Worm (Caenorhabditis elegans): Measurements from ENCODE around the gene Y49F6C.2.

Gene Y49F6C.2

DNA sequence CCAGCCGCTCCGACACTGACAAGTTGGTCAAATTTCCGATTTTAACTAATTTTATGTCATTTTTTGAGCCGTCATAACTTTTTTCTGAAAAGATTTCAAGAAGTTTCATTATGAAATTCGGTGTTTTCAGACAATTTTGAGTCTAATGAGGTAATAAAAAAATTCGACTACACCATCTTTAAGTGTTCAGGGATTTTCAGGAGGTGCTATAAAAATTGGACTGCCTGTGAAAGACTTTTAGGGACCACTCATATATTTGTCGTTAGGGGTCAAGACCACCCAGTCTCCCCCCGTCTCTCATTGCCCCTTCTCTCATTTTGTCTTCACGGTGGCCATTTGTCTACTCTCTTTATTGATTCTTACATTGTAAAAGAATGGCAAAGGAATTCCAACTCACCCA, 3.6 kb upstream of the Y49F6C.2 start, which contains the start of gene bath-10:
Gene bath-10 (plus strand): TSS at position 301 of the 400 bp plus-strand sequence.
- no peak for TF ChIP-seq T22C8.4 (GFP tag; IDR thresholded peaks at IDR 0.05)
- no peak for TF ChIP-seq flt-1 (GFP tag; IDR thresholded peaks at IDR 0.05)
- no peak for TF ChIP-seq med-1 (GFP tag; optimal IDR thresholded peaks at IDR 0.05; ENCODE audit: insufficient read depth)

DNA sequence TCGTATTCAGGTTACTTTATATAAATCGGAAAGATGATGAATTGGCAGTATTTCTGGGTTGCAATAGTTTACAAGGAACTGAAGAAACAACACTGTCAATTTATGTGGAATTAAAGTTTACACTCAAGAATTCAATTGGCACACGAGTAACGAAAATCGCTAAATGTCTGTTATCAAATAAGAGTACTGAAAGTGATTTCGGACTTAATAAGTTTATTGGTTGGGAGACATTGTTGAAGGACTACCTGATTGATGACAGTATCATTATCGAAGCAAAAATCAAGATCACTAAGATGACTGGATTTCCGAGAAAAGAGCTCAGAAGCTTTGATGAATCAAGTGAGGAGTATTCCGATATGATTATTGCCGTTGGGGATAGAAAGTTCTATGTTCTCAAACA, 3.1 kb upstream of the Y49F6C.2 start:
- no peak for TF ChIP-seq flt-1 (GFP tag; IDR thresholded peaks at IDR 0.05)

DNA sequence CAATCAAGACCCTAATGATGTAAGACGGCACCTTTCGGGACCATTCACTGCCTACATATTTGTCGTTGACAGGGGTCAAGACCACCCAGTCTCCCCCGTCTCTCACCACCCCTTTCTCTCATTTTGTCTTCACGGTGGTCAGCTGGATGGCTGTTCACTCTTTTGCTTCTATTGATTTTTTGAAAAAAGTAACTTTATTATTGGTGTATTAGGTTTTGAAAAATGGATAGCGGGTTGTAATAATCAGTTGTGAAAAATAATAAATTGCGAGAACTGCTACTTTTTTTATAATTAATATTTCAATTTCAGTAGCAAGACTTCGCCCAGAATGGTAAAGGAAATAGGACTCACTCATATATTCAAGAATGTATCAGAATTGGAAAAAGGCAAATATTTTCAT, 1.6 kb upstream of the Y49F6C.2 start, which contains the start of gene bath-9:
Gene bath-9 (plus strand): TSS at position 301 of the 400 bp plus-strand sequence.
- TF ChIP-seq flt-1 (GFP tag; IDR thresholded peaks at IDR 0.05), result no peak
- no peak for TF ChIP-seq ztf-23 (GFP tag; IDR thresholded peaks at IDR 0.05)
- TF ChIP-seq med-1 (GFP tag; optimal IDR thresholded peaks at IDR 0.05; ENCODE audit: insufficient read depth), result no peak
- TF ChIP-seq klf-2 (GFP tag; conservative IDR thresholded peaks at IDR 0.05), result no peak
- no peak for TF ChIP-seq ztf-29 (GFP tag; IDR thresholded peaks at IDR 0.05)
- no peak for TF ChIP-seq cog-1 (tag; optimal IDR thresholded peaks at IDR 0.05)
- no peak for TF ChIP-seq T22C8.4 (GFP tag; IDR thresholded peaks at IDR 0.05)
- no peak for TF ChIP-seq tab-1 (GFP tag; IDR thresholded peaks at IDR 0.05)
- no peak for TF ChIP-seq ref-1 (GFP tag; conservative IDR thresholded peaks at IDR 0.05)

DNA sequence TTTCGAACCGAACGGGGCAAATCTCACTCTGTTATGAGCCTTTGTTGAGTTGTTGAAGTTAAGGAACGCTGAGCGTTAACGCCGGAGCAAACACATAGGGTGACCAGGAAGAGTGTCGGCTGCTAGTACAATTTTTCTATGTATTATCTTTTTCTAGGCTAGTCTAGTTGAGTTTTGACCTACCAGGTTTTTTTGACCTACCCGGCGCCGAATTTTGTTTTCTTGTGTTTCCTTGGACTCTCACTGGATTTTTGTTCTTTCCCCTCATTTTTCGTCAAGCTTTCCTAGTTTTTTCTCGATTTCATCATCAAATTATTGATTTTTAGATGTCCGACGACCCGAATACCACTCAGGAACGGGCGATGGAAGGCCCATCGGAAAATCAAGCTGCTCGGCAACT, 3.1 kb downstream of the Y49F6C.2 start, which contains the start of gene T06D4.1:
Gene T06D4.1 (plus strand): TSS at position 321 of the 400 bp plus-strand sequence.
- TF ChIP-seq ztf-23 (GFP tag; IDR thresholded peaks at IDR 0.05) (no peak), ztf-29 (GFP tag; IDR thresholded peaks at IDR 0.05) (no peak), med-1 (GFP tag; optimal IDR thresholded peaks at IDR 0.05; ENCODE audit: insufficient read depth) (no peak), tab-1 (GFP tag; IDR thresholded peaks at IDR 0.05) (no peak), cog-1 (tag; optimal IDR thresholded peaks at IDR 0.05) (no peak), T22C8.4 (GFP tag; IDR thresholded peaks at IDR 0.05) (no peak), klf-2 (GFP tag; conservative IDR thresholded peaks at IDR 0.05) (no peak), ref-1 (GFP tag; conservative IDR thresholded peaks at IDR 0.05) (no peak), flt-1 (GFP tag; IDR thresholded peaks at IDR 0.05) (no peak)

DNA sequence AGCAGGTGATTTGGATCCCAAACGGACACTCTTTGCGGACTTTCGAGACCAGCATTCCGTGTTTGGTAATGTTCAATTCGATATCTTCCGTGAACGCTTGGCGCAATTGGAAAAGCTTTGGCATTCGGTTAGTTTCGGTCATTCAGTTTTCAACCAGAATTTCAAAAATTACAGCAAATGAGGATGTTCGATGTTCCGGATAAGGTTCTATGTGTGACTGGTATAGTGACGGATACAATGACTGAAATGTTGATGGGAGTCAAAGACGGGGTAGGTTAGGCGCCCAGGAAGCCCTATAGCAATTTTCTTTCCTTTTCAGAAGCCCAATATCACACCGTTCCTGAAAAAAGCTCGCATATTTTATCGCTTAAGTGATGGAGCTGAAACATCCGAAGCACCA, 4.7 kb downstream of the Y49F6C.2 start:
- TF ChIP-seq cog-1 (tag; optimal IDR thresholded peaks at IDR 0.05) (no peak), flt-1 (GFP tag; IDR thresholded peaks at IDR 0.05) (no peak), tab-1 (GFP tag; IDR thresholded peaks at IDR 0.05) (no peak), klf-2 (GFP tag; conservative IDR thresholded peaks at IDR 0.05) (no peak), med-1 (GFP tag; optimal IDR thresholded peaks at IDR 0.05; ENCODE audit: insufficient read depth) (no peak)

DNA sequence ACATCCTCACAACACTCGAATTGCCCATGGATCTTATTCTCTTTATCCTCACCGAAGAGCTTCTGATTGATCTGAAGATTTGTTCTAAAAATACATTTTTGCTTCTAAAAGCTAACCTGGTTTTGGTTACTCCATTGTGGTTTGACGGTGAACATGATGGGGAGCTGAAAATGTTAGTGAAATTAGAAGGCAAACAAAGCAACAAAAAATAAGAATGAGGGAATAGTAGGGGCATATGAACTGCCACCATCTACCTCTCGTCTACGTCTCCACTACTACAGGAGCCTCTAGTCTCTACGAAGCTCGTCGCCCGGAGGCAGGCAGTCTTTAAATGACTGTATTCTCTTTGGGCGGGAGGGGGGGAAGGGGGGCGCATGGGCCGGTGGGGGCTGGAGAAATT, 7.4 kb downstream of the Y49F6C.2 start, which contains the start of gene T06D4.2:
Gene T06D4.2 (minus strand): TSS at position 170 of the 400 bp plus-strand sequence.
- TF ChIP-seq ztf-29 (GFP tag; IDR thresholded peaks at IDR 0.05) (no peak), ztf-23 (GFP tag; IDR thresholded peaks at IDR 0.05) (no peak), flt-1 (GFP tag; IDR thresholded peaks at IDR 0.05) (no peak), klf-2 (GFP tag; conservative IDR thresholded peaks at IDR 0.05) (no peak), med-1 (GFP tag; optimal IDR thresholded peaks at IDR 0.05; ENCODE audit: insufficient read depth) (no peak), ref-1 (GFP tag; conservative IDR thresholded peaks at IDR 0.05) (no peak), cog-1 (tag; optimal IDR thresholded peaks at IDR 0.05) (no peak), T22C8.4 (GFP tag; IDR thresholded peaks at IDR 0.05) (no peak), tab-1 (GFP tag; IDR thresholded peaks at IDR 0.05) (no peak)

DNA sequence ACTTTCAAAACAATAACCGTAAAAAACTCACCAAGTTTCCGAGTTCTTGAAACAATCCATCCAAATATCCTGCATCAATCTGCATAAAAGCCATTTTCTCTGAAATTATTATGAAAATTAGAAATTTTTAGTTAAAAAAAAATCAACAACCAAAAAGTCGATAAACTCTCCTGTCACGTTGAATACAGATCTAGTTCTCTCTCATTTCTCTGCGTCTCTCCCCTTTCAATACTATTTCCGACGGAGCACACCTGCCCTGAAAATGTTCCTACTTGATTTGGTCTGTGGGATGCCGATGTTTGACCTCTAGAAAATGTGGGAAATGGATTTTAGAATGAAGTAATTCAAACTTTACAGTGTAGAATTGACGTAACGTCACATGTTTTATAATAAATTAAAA, 9.1 kb downstream of the Y49F6C.2 start, which contains the start of gene T06D4.6:
Gene T06D4.6 (minus strand): TSS at position 101 of the 400 bp plus-strand sequence.
- no peak for TF ChIP-seq ztf-23 (GFP tag; IDR thresholded peaks at IDR 0.05)
- no peak for TF ChIP-seq cog-1 (tag; optimal IDR thresholded peaks at IDR 0.05)
- no peak for TF ChIP-seq flt-1 (GFP tag; IDR thresholded peaks at IDR 0.05)
- TF ChIP-seq klf-2 (GFP tag; conservative IDR thresholded peaks at IDR 0.05), result no peak
- TF ChIP-seq ztf-29 (GFP tag; IDR thresholded peaks at IDR 0.05), result no peak
- TF ChIP-seq T22C8.4 (GFP tag; IDR thresholded peaks at IDR 0.05), result no peak
- TF ChIP-seq tab-1 (GFP tag; IDR thresholded peaks at IDR 0.05), result no peak
- TF ChIP-seq med-1 (GFP tag; optimal IDR thresholded peaks at IDR 0.05; ENCODE audit: insufficient read depth), result no peak
- no peak for TF ChIP-seq ref-1 (GFP tag; conservative IDR thresholded peaks at IDR 0.05)

DNA sequence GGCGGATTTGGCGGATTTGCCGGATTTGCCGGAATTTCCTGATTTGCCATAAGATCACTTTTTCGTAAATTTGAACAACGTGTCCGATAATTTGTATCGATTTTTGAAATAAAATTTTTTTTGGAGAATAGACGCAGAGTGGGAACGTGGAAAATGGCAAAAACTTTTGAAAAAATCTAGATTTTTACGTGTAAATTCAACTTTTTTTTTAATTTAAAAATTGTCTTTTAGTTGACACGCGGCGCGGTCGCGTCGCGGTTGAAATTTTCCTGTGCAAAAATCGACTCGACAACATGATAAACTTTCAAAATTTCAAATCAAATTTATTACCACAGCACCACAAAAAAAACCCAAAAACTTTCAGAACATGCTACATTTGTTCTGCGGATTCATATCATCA, 17.1 kb downstream of the Y49F6C.2 start, which contains the start of gene nep-20:
Gene nep-20 (minus strand): TSS at position 101 of the 400 bp plus-strand sequence.
- no peak for TF ChIP-seq T22C8.4 (GFP tag; IDR thresholded peaks at IDR 0.05)
- no peak for TF ChIP-seq cog-1 (tag; optimal IDR thresholded peaks at IDR 0.05)
- TF ChIP-seq ref-1 (GFP tag; conservative IDR thresholded peaks at IDR 0.05), result no peak
- TF ChIP-seq tab-1 (GFP tag; IDR thresholded peaks at IDR 0.05), result no peak
- TF ChIP-seq ztf-29 (GFP tag; IDR thresholded peaks at IDR 0.05), result no peak
- TF ChIP-seq flt-1 (GFP tag; IDR thresholded peaks at IDR 0.05), result no peak
- TF ChIP-seq ztf-23 (GFP tag; IDR thresholded peaks at IDR 0.05), result no peak
- no peak for TF ChIP-seq med-1 (GFP tag; optimal IDR thresholded peaks at IDR 0.05; ENCODE audit: insufficient read depth)
- no peak for TF ChIP-seq klf-2 (GFP tag; conservative IDR thresholded peaks at IDR 0.05)

DNA sequence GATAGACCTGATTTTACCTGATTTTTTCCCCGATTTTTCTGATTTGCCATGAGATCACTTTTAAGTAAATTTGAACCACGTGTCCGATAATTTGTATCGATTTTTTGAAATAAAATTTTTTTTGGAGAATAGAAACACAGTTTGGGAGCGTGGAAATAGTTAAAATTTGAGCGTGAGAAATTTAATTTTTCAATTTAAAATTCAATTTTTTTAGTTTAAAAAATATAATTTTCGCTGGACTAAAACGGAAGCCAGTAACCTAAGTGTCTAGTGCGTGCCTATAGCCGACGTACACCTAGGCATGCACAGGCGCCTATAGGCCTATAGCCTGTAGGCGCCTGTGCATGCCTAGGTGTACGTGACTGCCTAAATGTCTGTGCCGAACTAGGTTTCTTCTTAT, 20.8 kb downstream of the Y49F6C.2 start, which contains the start of gene nep-9:
Gene nep-9 (minus strand): TSS at position 101 of the 400 bp plus-strand sequence.
- TF ChIP-seq klf-2 (GFP tag; conservative IDR thresholded peaks at IDR 0.05) (no peak), T22C8.4 (GFP tag; IDR thresholded peaks at IDR 0.05) (no peak), tab-1 (GFP tag; IDR thresholded peaks at IDR 0.05) (no peak), cog-1 (tag; optimal IDR thresholded peaks at IDR 0.05) (no peak), med-1 (GFP tag; optimal IDR thresholded peaks at IDR 0.05; ENCODE audit: insufficient read depth) (no peak), ztf-23 (GFP tag; IDR thresholded peaks at IDR 0.05) (no peak), ref-1 (GFP tag; conservative IDR thresholded peaks at IDR 0.05) (no peak), flt-1 (GFP tag; IDR thresholded peaks at IDR 0.05) (no peak), ztf-29 (GFP tag; IDR thresholded peaks at IDR 0.05) (no peak)

DNA sequence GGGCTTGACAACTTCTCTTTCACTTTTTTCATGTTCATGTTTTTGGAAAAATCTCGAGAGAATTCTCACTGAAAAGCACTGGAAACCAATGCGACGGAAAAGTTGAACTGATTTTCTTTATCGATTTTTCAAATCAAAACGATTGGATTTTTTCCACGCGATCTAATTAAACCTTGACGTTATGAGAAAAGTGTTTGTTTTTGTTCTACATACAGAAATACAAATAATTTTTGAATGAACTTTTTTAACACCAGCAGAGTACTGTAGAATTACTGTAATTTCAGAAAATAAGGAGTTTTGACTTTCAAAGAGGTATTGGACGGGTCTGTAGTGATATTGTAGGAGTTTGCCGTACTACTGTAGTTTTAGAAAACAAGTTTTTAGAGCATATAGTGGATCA, 24.5 kb downstream of the Y49F6C.2 start, which contains the start of gene nep-10:
Gene nep-10 (minus strand): TSS at position 101 of the 400 bp plus-strand sequence.
- TF ChIP-seq tab-1 (GFP tag; IDR thresholded peaks at IDR 0.05) (no peak), T22C8.4 (GFP tag; IDR thresholded peaks at IDR 0.05) (no peak), klf-2 (GFP tag; conservative IDR thresholded peaks at IDR 0.05) (no peak), ztf-29 (GFP tag; IDR thresholded peaks at IDR 0.05) (no peak), med-1 (GFP tag; optimal IDR thresholded peaks at IDR 0.05; ENCODE audit: insufficient read depth) (no peak), ztf-23 (GFP tag; IDR thresholded peaks at IDR 0.05) (no peak), ref-1 (GFP tag; conservative IDR thresholded peaks at IDR 0.05) (no peak), cog-1 (tag; optimal IDR thresholded peaks at IDR 0.05) (no peak), flt-1 (GFP tag; IDR thresholded peaks at IDR 0.05) (no peak)

All from whole organism, midembryonic.